ENCODE assay signal across 1 fruit fly cellular context in the genomic region with DNA sequence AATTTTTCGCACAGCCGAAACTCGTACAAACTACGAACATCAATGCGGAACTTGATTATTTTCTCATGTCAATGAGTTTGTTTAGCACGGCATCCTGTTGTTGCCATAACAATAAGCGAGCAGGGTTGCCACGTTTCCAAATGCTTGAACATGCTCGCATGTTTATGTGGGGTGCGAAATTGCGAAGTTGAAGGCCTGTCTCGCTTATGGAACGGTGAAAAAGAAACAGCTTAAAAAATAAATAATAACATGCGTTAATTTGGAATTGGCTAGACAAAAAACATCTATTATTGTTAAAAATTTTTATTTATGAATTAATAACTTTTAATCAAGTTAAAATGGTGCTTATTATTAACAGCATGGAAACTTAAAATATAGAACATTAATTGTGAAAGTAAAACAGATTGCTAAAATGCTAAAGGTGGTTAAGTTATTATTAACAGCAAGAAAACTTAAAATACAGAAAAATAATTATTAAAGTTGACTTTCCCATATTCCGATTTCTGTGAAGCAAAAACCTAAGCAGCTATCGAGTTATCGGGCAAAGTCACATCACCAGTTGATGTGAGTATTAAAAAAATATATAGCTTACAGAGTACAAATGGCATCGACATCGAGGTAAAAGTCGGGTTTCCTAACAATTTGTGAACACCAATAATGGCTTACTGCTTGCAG.
TF ChIP-seq lines count a peak whose summit lies in the region.

A gene (minus strand): TSS at position 117 of the 675 bp plus-strand sequence.
A gene (plus strand): TSS at position 537 of the 675 bp plus-strand sequence.

TF ChIP-seq in whole organism, embryonic, 481 proteins besides CTCF, POLR2A, EP300 and RAD21 (continued from another document and continues in another):
- TF ChIP-seq HLHmδ (GFP tag; optimal IDR thresholded peaks at IDR 0.05; lab: Kevin White, UChicago) (peak; percentile 30), Adf1 (GFP tag; IDR thresholded peaks at IDR 0.05; lab: Robert Waterston, UW) (peak; percentile 30; the same call in 1 of the 2 replicates), CG4328 (GFP tag; optimal IDR thresholded peaks at IDR 0.05; lab: Kevin White, UChicago) (peak; percentile 44), Blimp-1 (GFP tag; optimal IDR thresholded peaks at IDR 0.05; lab: Kevin White, UChicago) (no peak), prd (optimal IDR thresholded peaks at IDR 0.05; lab: Kevin White, UChicago) (no peak), prd (GFP tag; IDR thresholded peaks at IDR 0.05; lab: Robert Waterston, UW) (peak; percentile 68; the same call in 2 of the 3 replicates), CoRest (tag; optimal IDR thresholded peaks at IDR 0.05; lab: Kevin White, UChicago) (peak; percentile 76), Med (GFP tag; lab: Kevin White, UChicago) (peak; percentile 94), Lhr (GFP tag; optimal IDR thresholded peaks at IDR 0.05; lab: Kevin White, UChicago) (peak; percentile 26), CG31388 (GFP tag; optimal IDR thresholded peaks at IDR 0.05; lab: Kevin White, UChicago) (peak; percentile 36), Mad (GFP tag; optimal IDR thresholded peaks at IDR 0.05; lab: Kevin White, UChicago) (peak; percentile 71), CG2875 (GFP tag; optimal IDR thresholded peaks at IDR 0.05; lab: Kevin White, UChicago) (no peak), CG7987 (GFP tag; optimal IDR thresholded peaks at IDR 0.05; lab: Kevin White, UChicago) (peak; percentile 25), CG11085 (GFP tag; IDR thresholded peaks at IDR 0.05; lab: Robert Waterston, UW) (0 out of 2 replicates have a peak, but pooled peaks have one; percentile 44), CG9797 (GFP tag; optimal IDR thresholded peaks at IDR 0.05; lab: Kevin White, UChicago) (peak; percentile 32), CG3995 (GFP tag; optimal IDR thresholded peaks at IDR 0.05; lab: Kevin White, UChicago) (peak; percentile 17), HmgZ (tag; optimal IDR thresholded peaks at IDR 0.05; lab: Kevin White, UChicago) (peak; percentile 54), CG14014 (GFP tag; IDR thresholded peaks at IDR 0.05; lab: Robert Waterston, UW) (peak; percentile 71), HLH4C (GFP tag; IDR thresholded peaks at IDR 0.05; lab: Robert Waterston, UW; ENCODE audit: partially characterized antibody) (0 out of 3 replicates have a peak, but pooled peaks have one; percentile 33), Dll (GFP tag; IDR thresholded peaks at IDR 0.05; lab: Robert Waterston, UW; ENCODE audit: partially characterized antibody) (peak; percentile 55; the same call in 2 of the 4 replicates), HHEX (GFP tag; optimal IDR thresholded peaks at IDR 0.05; lab: Kevin White, UChicago) (peak; percentile 48), C15 (GFP tag; IDR thresholded peaks at IDR 0.05; lab: Robert Waterston, UW) (no peak), YL-1 (GFP tag; optimal IDR thresholded peaks at IDR 0.05; lab: Kevin White, UChicago) (peak; percentile 34), Ravus (GFP tag; IDR thresholded peaks at IDR 0.05; lab: Robert Waterston, UW) (peak; percentile 19; the same call in 1 of the 2 replicates), zf30C (GFP tag; optimal IDR thresholded peaks at IDR 0.05; lab: Kevin White, UChicago) (no peak), CG42726 (GFP tag; IDR thresholded peaks at IDR 0.05; lab: Robert Waterston, UW; ENCODE audit: partially characterized antibody) (no peak), Dek (tag; optimal IDR thresholded peaks at IDR 0.05; lab: Kevin White, UChicago) (peak; percentile 76), Dref (GFP tag; IDR thresholded peaks at IDR 0.05; lab: Robert Waterston, UW) (peak; percentile 67), crc (GFP tag; optimal IDR thresholded peaks at IDR 0.05; lab: Kevin White, UChicago) (peak; percentile 37), wor (GFP tag; IDR thresholded peaks at IDR 0.05; lab: Robert Waterston, UW) (no peak), zen (tag; optimal IDR thresholded peaks at IDR 0.05; lab: Kevin White, UChicago) (peak; percentile 46), nmo (GFP tag; optimal IDR thresholded peaks at IDR 0.05; lab: Kevin White, UChicago) (peak; percentile 77), trem (tag; optimal IDR thresholded peaks at IDR 0.05; lab: Kevin White, UChicago) (peak; percentile 56), Bgb (GFP tag; IDR thresholded peaks at IDR 0.05; lab: Robert Waterston, UW; ENCODE audit: partially characterized antibody) (peak; percentile 19; the same call in 1 of the 2 replicates), CG8924 (tag; optimal IDR thresholded peaks at IDR 0.05; lab: Kevin White, UChicago) (peak; percentile 83), CG10959 (GFP tag; IDR thresholded peaks at IDR 0.05; lab: Robert Waterston, UW) (no peak), Aef1 (GFP tag; IDR thresholded peaks at IDR 0.05; lab: Robert Waterston, UW) (peak; percentile 66; the same call in 2 of the 3 replicates), CG30403 (GFP tag; optimal IDR thresholded peaks at IDR 0.05; lab: Kevin White, UChicago) (peak; percentile 88), CG3065 (GFP tag; optimal IDR thresholded peaks at IDR 0.05; lab: Kevin White, UChicago) (peak; percentile 12), vvl (GFP tag; IDR thresholded peaks at IDR 0.05; lab: Robert Waterston, UW) (peak; percentile 84), CG8478 (optimal IDR thresholded peaks at IDR 0.05; lab: Kevin White, UChicago) (no peak), dm (GFP tag; optimal IDR thresholded peaks at IDR 0.05; lab: Kevin White, UChicago) (peak; percentile 74), CG1602 (GFP tag; optimal IDR thresholded peaks at IDR 0.05; lab: Kevin White, UChicago) (peak; percentile 71), esg (GFP tag; conservative IDR thresholded peaks at IDR 0.05; lab: Robert Waterston, UW) (peak; percentile 41; the same call in 1 of the 2 replicates), bowl (GFP tag; IDR thresholded peaks at IDR 0.05; lab: Robert Waterston, UW) (no peak), CG4854 (GFP tag; optimal IDR thresholded peaks at IDR 0.05; lab: Kevin White, UChicago) (peak; percentile 51), dmrt99B (tag; optimal IDR thresholded peaks at IDR 0.05; lab: Kevin White, UChicago) (no peak), pfk (GFP tag; optimal IDR thresholded peaks at IDR 0.05; lab: Kevin White, UChicago) (peak; percentile 93), p53 (GFP tag; optimal IDR thresholded peaks at IDR 0.05; lab: Kevin White, UChicago) (no peak), CG3407 (GFP tag; optimal IDR thresholded peaks at IDR 0.05; lab: Kevin White, UChicago) (peak; percentile 18), gce (GFP tag; IDR thresholded peaks at IDR 0.05; lab: Robert Waterston, UW) (no peak), CG11093 (GFP tag; IDR thresholded peaks at IDR 0.05; lab: Robert Waterston, UW) (peak; percentile 29; the same call in 1 of the 3 replicates), kni (GFP tag; optimal IDR thresholded peaks at IDR 0.05; lab: Kevin White, UChicago) (no peak), phol (tag; optimal IDR thresholded peaks at IDR 0.05; lab: Kevin White, UChicago) (peak; percentile 74), lilli (GFP tag; optimal IDR thresholded peaks at IDR 0.05; lab: Kevin White, UChicago) (peak; percentile 86), ato (GFP tag; IDR thresholded peaks at IDR 0.05; lab: Robert Waterston, UW; ENCODE audit: partially characterized antibody) (no peak), MBD-R2 (GFP tag; IDR thresholded peaks at IDR 0.05; lab: Robert Waterston, UW) (peak; percentile 89), sc (optimal IDR thresholded peaks at IDR 0.05; lab: Kevin White, UChicago) (no peak), sc (GFP tag; optimal IDR thresholded peaks at IDR 0.05; lab: Kevin White, UChicago) (no peak), pho (GFP tag; optimal IDR thresholded peaks at IDR 0.05; lab: Kevin White, UChicago) (peak; percentile 69), CG12236 (GFP tag; optimal IDR thresholded peaks at IDR 0.05; lab: Kevin White, UChicago) (peak; percentile 41), tll (GFP tag; optimal IDR thresholded peaks at IDR 0.05; lab: Kevin White, UChicago) (peak in 1 of 2 experiments; percentile 50), B-H1 (GFP tag; IDR thresholded peaks at IDR 0.05; lab: Robert Waterston, UW) (peak; percentile 43; the same call in 1 of the 3 replicates), Sox102F (GFP tag; optimal IDR thresholded peaks at IDR 0.05; lab: Kevin White, UChicago) (no peak), sens (GFP tag; lab: Kevin White, UChicago) (peak; percentile 92), CG33557 (GFP tag; optimal IDR thresholded peaks at IDR 0.05; lab: Kevin White, UChicago) (peak; percentile 26), da (GFP tag; optimal IDR thresholded peaks at IDR 0.05; lab: Kevin White, UChicago) (no peak), NFAT (GFP tag; IDR thresholded peaks at IDR 0.05; lab: Robert Waterston, UW) (peak; percentile 76; the same call in 1 of the 2 replicates), CG18476 (GFP tag; optimal IDR thresholded peaks at IDR 0.05; lab: Kevin White, UChicago) (peak; percentile 57), CG1024 (GFP tag; IDR thresholded peaks at IDR 0.05; lab: Robert Waterston, UW) (peak; percentile 73), CG11247 (GFP tag; IDR thresholded peaks at IDR 0.05; lab: Robert Waterston, UW) (peak; percentile 58; the same call in 1 of the 2 replicates), CG10321 (GFP tag; IDR thresholded peaks at IDR 0.05; lab: Robert Waterston, UW) (no peak), shn (GFP tag; optimal IDR thresholded peaks at IDR 0.05; lab: Kevin White, UChicago) (peak; percentile 71), MESR4 (GFP tag; optimal IDR thresholded peaks at IDR 0.05; lab: Kevin White, UChicago) (peak; percentile 45), gsb (GFP tag; IDR thresholded peaks at IDR 0.05; lab: Robert Waterston, UW) (0 out of 2 replicates have a peak, but pooled peaks have one; percentile 30), h (optimal IDR thresholded peaks at IDR 0.05; lab: Kevin White, UChicago) (no peak), ase (GFP tag; IDR thresholded peaks at IDR 0.05; lab: Robert Waterston, UW) (no peak; the same call in 2 of the 3 replicates), gro (GFP tag; optimal IDR thresholded peaks at IDR 0.05; lab: Kevin White, UChicago) (peak; percentile 19), tup (GFP tag; optimal IDR thresholded peaks at IDR 0.05; lab: Kevin White, UChicago) (peak; percentile 61), insv (GFP tag; optimal IDR thresholded peaks at IDR 0.05; lab: Kevin White, UChicago) (peak in 1 of 2 experiments; percentile 37), hkb (optimal IDR thresholded peaks at IDR 0.05; lab: Kevin White, UChicago) (no peak), hkb (GFP tag; IDR thresholded peaks at IDR 0.05; lab: Robert Waterston, UW) (peak; percentile 75), Awh (GFP tag; IDR thresholded peaks at IDR 0.05; lab: Robert Waterston, UW) (0 out of 2 replicates have a peak, but pooled peaks have one; percentile 37), trh (GFP tag; optimal IDR thresholded peaks at IDR 0.05; lab: Kevin White, UChicago) (peak; percentile 24), Camta (GFP tag; optimal IDR thresholded peaks at IDR 0.05; lab: Kevin White, UChicago) (peak; percentile 53), Antp (GFP tag; optimal IDR thresholded peaks at IDR 0.05; lab: Kevin White, UChicago) (peak; percentile 71), Hey (tag; optimal IDR thresholded peaks at IDR 0.05; lab: Kevin White, UChicago) (no peak), unc-4 (GFP tag; IDR thresholded peaks at IDR 0.05; lab: Robert Waterston, UW; ENCODE audit: partially characterized antibody) (no peak; the same call in 1 of the 2 replicates), seq (GFP tag; IDR thresholded peaks at IDR 0.05; lab: Robert Waterston, UW) (no peak), Ptx1 (GFP tag; IDR thresholded peaks at IDR 0.05; lab: Robert Waterston, UW) (peak; percentile 75), Optix (GFP tag; IDR thresholded peaks at IDR 0.05; lab: Robert Waterston, UW) (peak; percentile 60; the same call in 1 of the 3 replicates), sens-2 (GFP tag; IDR thresholded peaks at IDR 0.05; lab: Robert Waterston, UW) (no peak), Chrac-16 (GFP tag; optimal IDR thresholded peaks at IDR 0.05; lab: Kevin White, UChicago) (peak; percentile 72), CG10431 (GFP tag; optimal IDR thresholded peaks at IDR 0.05; lab: Kevin White, UChicago) (peak; percentile 18), pan (optimal IDR thresholded peaks at IDR 0.05; lab: Kevin White, UChicago) (no peak), pan (GFP tag; optimal IDR thresholded peaks at IDR 0.05 in 1 of 2, IDR thresholded peaks at IDR 0.05 in 1 of 2) (peak in 1 of 2 experiments; percentile 76), CG5245 (GFP tag; optimal IDR thresholded peaks at IDR 0.05; lab: Kevin White, UChicago) (peak; percentile 67), ci (GFP tag; IDR thresholded peaks at IDR 0.05; lab: Robert Waterston, UW) (peak; percentile 88), CG10979 (tag; optimal IDR thresholded peaks at IDR 0.05; lab: Kevin White, UChicago) (peak; percentile 42), twi (tag; optimal IDR thresholded peaks at IDR 0.05; lab: Kevin White, UChicago) (peak; percentile 32), CG10565 (GFP tag; optimal IDR thresholded peaks at IDR 0.05; lab: Kevin White, UChicago) (no peak), CG7556 (GFP tag; optimal IDR thresholded peaks at IDR 0.05; lab: Kevin White, UChicago) (peak; percentile 69), bsh (GFP tag; optimal IDR thresholded peaks at IDR 0.05; lab: Kevin White, UChicago) (peak in 1 of 2 experiments; percentile 56), CG18011 (GFP tag; optimal IDR thresholded peaks at IDR 0.05; lab: Kevin White, UChicago) (peak; percentile 61), CG31224 (GFP tag; IDR thresholded peaks at IDR 0.05; lab: Robert Waterston, UW) (peak; percentile 38; the same call in 1 of the 2 replicates), CG2202 (tag; optimal IDR thresholded peaks at IDR 0.05; lab: Kevin White, UChicago) (peak; percentile 21), CG4424 (GFP tag; optimal IDR thresholded peaks at IDR 0.05; lab: Kevin White, UChicago) (peak; percentile 75), Kr (GFP tag; optimal IDR thresholded peaks at IDR 0.05; lab: Kevin White, UChicago) (no peak), ssp (GFP tag; IDR thresholded peaks at IDR 0.05; lab: Robert Waterston, UW) (peak; percentile 57), tgo (GFP tag; IDR thresholded peaks at IDR 0.05; lab: Robert Waterston, UW) (peak; percentile 74), Xbp1 (GFP tag; optimal IDR thresholded peaks at IDR 0.05; lab: Kevin White, UChicago) (peak; percentile 83), fd96Cb (tag; optimal IDR thresholded peaks at IDR 0.05; lab: Kevin White, UChicago) (peak; percentile 29), CrebB (tag; optimal IDR thresholded peaks at IDR 0.05; lab: Kevin White, UChicago) (peak; percentile 14), CG10654 (GFP tag; optimal IDR thresholded peaks at IDR 0.05; lab: Kevin White, UChicago) (peak; percentile 50), fd3F (GFP tag; optimal IDR thresholded peaks at IDR 0.05; lab: Kevin White, UChicago) (peak; percentile 61), hbn (GFP tag; IDR thresholded peaks at IDR 0.05; lab: Robert Waterston, UW; ENCODE audit: partially characterized antibody) (no peak), CkIIα-i1 (GFP tag; IDR thresholded peaks at IDR 0.05; lab: Robert Waterston, UW) (no peak), CG13775 (GFP tag; optimal IDR thresholded peaks at IDR 0.05; lab: Kevin White, UChicago) (peak; percentile 77), rib (GFP tag; IDR thresholded peaks at IDR 0.05; lab: Robert Waterston, UW) (peak; percentile 79)
